Worm (Caenorhabditis elegans): Measurements from ENCODE around the gene nhr-137.

DNA sequence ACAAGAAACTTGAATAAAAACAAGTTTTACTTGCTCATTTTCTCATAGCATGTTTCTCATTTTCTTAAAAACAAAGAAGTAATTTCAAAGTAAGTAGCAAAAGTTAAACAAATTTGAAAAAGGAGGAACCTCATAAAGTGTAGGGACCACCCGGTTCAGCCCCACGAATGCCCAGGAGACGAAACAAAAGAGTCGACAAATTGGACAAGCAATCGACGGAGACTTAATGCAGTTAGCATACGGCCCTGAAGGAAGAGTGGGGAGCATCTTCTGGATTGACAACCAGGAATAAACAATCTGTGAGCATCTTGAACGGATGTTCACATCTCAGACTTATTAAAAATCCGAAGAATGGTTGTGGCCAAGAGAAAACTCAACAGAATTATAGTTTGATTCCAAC is 22.8 kb upstream of the nhr-137 start:
- TF ChIP-seq T20F7.1 (GFP tag; optimal IDR thresholded peaks at IDR 0.05) (no peak), ztf-11 (tag; optimal IDR thresholded peaks at IDR 0.05) (no peak), dpl-1 (GFP tag; optimal IDR thresholded peaks at IDR 0.05) (no peak), nhr-11 (tag; optimal IDR thresholded peaks at IDR 0.05) (no peak), nhr-41 (GFP tag; IDR thresholded peaks at IDR 0.05) (no peak), ama-1 (optimal IDR thresholded peaks at IDR 0.05) (no peak), nhr-237 (tag; optimal IDR thresholded peaks at IDR 0.05) (no peak), lsy-2 (tag; optimal IDR thresholded peaks at IDR 0.05) (no peak), lin-13 (GFP tag; optimal IDR thresholded peaks at IDR 0.05) (no peak), lin-38 (GFP tag; IDR thresholded peaks at IDR 0.05) (no peak), nhr-77 (tag; optimal IDR thresholded peaks at IDR 0.05) (no peak), fos-1 (tag; optimal IDR thresholded peaks at IDR 0.05) (no peak), snpc-4 (tag; optimal IDR thresholded peaks at IDR 0.05) (no peak)

All from whole organism, L4 larva.